Worm (Caenorhabditis elegans) whole organism, L4 larva: Measurements from ENCODE around the gene C10A4.6.
A peak's percentile ranks its signal among the peaks of the same experiment; 100 is the strongest.

ENCODE experiments used
- F10B5.3 ChIP-seq: sonication (generic microtip); optimal IDR thresholded peaks from 2 replicates; lab custom pipeline; 2016; ENCODE audit warnings: mild to moderate bottlenecking, missing genetic modification characterization, missing compliant biosample characterization
- F37D6.2 ChIP-seq: sonication (generic microtip); optimal IDR thresholded peaks from 2 replicates; lab custom pipeline; 2016; ENCODE audit warnings: mild to moderate bottlenecking, missing genetic modification characterization, missing compliant biosample characterization
- R02D3.7 ChIP-seq: fragments of 150-350 bp; sonication (generic microtip); optimal IDR thresholded peaks from 3 replicates; lab custom pipeline; 2014; ENCODE audit warnings: missing biosample characterization, missing genetic modification characterization
- T20F7.1 ChIP-seq: fragments of 200-800 bp; sonication (Bioruptor generic); optimal IDR thresholded peaks from 2 replicates; lab custom pipeline; 2018; ENCODE audit warnings: mild to moderate bottlenecking, missing genetic modification characterization, missing compliant biosample characterization
- Y105C5A.15 ChIP-seq: fragments of 200-800 bp; sonication (Bioruptor generic); IDR thresholded peaks from 2 replicates; pipeline ENCODE4 v1.3.6; 2022; ENCODE audit warnings: missing genetic modification characterization, missing compliant biosample characterization
- Y48G9A.11 ChIP-seq: fragments of 200-800 bp; sonication (Bioruptor generic); IDR thresholded peaks from 2 replicates; pipeline ENCODE4 v1.3.6; 2022; ENCODE audit warnings: missing genetic modification reagents, missing genetic modification characterization, missing compliant biosample characterization
- Y5F2A.4 ChIP-seq: fragments of 200-800 bp; sonication (Bioruptor generic); optimal IDR thresholded peaks from 2 replicates; lab custom pipeline; 2018; ENCODE audit warnings: mild to moderate bottlenecking, missing genetic modification characterization, missing compliant biosample characterization
- ZK337.2 ChIP-seq: fragments of 200-800 bp; sonication (Bioruptor generic); IDR thresholded peaks from 2 replicates; pipeline ENCODE4 v1.3.6; 2022; ENCODE audit warnings: missing genetic modification reagents, missing genetic modification characterization, missing compliant biosample characterization
- ZK546.5 ChIP-seq, 2 experiments: sonication (generic microtip); optimal IDR thresholded peaks; 2 replicates each; lab custom pipeline; 2017; ENCODE audit warnings: missing biosample characterization in 2 of 2, missing genetic modification characterization in 2 of 2
- ceh-20 ChIP-seq: fragments of 200-800 bp; sonication (Bioruptor generic); IDR thresholded peaks from 2 replicates; pipeline ENCODE4 v1.3.6; 2022; ENCODE audit warnings: missing genetic modification reagents, missing genetic modification characterization, missing compliant biosample characterization
- ceh-32 ChIP-seq: sonication (generic microtip); optimal IDR thresholded peaks from 2 replicates; lab custom pipeline; 2016; ENCODE audit warnings: mild to moderate bottlenecking, missing genetic modification characterization, missing compliant biosample characterization; ENCODE audit not compliant: poor library complexity
- ceh-82 ChIP-seq: sonication (generic microtip); optimal IDR thresholded peaks from 2 replicates; lab custom pipeline; 2017; ENCODE audit warnings: missing biosample characterization, missing genetic modification characterization
- ces-1 ChIP-seq: fragments of 150-350 bp; sonication (generic microtip); optimal IDR thresholded peaks from 4 replicates; lab custom pipeline; 2014; ENCODE audit warnings: missing biosample characterization, missing genetic modification reagents, missing genetic modification characterization
- cey-2 ChIP-seq: sonication (generic microtip); optimal IDR thresholded peaks from 3 replicates; lab custom pipeline; 2017; ENCODE audit warnings: missing genetic modification characterization, mild to moderate bottlenecking, missing compliant biosample characterization, antibody characterized with exemption, borderline replicate concordance; ENCODE audit not compliant: insufficient read depth
- daf-16 ChIP-seq, 3 experiments: sonication (generic microtip); optimal IDR thresholded peaks; 2 replicates each; lab custom pipeline; 2016 to 2017; ENCODE audit warnings: missing genetic modification characterization in 3 of 3, missing genetic modification reagents in 3 of 3, mild to moderate bottlenecking in 2 of 3, missing compliant biosample characterization in 2 of 3, missing biosample characterization in 1 of 3, moderate library complexity in 1 of 3
- daf-19 ChIP-seq: fragments of 200-800 bp; sonication (Bioruptor generic); conservative IDR thresholded peaks from 2 replicates; pipeline ENCODE4 v1.3.6; 2022; ENCODE audit warnings: missing genetic modification characterization, missing compliant biosample characterization
- dpl-1 ChIP-seq: fragments of 150-350 bp; optimal IDR thresholded peaks from 2 replicates; lab custom pipeline; 2014; ENCODE audit warnings: missing biosample characterization, missing genetic modification reagents, missing genetic modification characterization
- dve-1 ChIP-seq: sonication (generic microtip); optimal IDR thresholded peaks from 2 replicates; lab custom pipeline; 2017; ENCODE audit warnings: antibody characterized with exemption, mild to moderate bottlenecking, missing genetic modification characterization, missing compliant biosample characterization; ENCODE audit not compliant: insufficient read depth
- fkh-10 ChIP-seq: fragments of 150-350 bp; optimal IDR thresholded peaks from 2 replicates; lab custom pipeline; 2014; ENCODE audit warnings: missing biosample characterization, missing genetic modification reagents, missing genetic modification characterization
- gei-8 ChIP-seq: fragments of 200-800 bp; sonication (Bioruptor generic); optimal IDR thresholded peaks from 2 replicates; lab custom pipeline; 2018; ENCODE audit warnings: mild to moderate bottlenecking, missing genetic modification characterization, missing compliant biosample characterization
- hlh-30 ChIP-seq: sonication (generic microtip); optimal IDR thresholded peaks from 2 replicates; lab custom pipeline; 2017; ENCODE audit warnings: antibody characterized with exemption, mild to moderate bottlenecking, missing genetic modification characterization, missing compliant biosample characterization; ENCODE audit not compliant: insufficient read depth
- lsy-2 ChIP-seq, 2 experiments: fragments of 150-350 bp in 1 of 2; sonication (generic microtip) in 1 of 2; optimal IDR thresholded peaks; 2 replicates each; lab custom pipeline; 2014 to 2017; ENCODE audit warnings: missing biosample characterization in 2 of 2, missing genetic modification characterization in 2 of 2
- madf-5 ChIP-seq, 2 experiments: fragments of 200-800 bp; sonication (Bioruptor generic); IDR thresholded peaks; 2 replicates each; pipeline ENCODE4 v1.3.6; 2022; ENCODE audit warnings: missing compliant biosample characterization in 2 of 2, missing genetic modification characterization in 2 of 2
- mes-2 ChIP-seq: sonication (generic microtip); optimal IDR thresholded peaks from 2 replicates; lab custom pipeline; 2016; ENCODE audit warnings: missing genotype, mild to moderate bottlenecking, missing genetic modification characterization, missing compliant biosample characterization; ENCODE audit not compliant: poor library complexity, severe bottlenecking
- mxl-2 ChIP-seq: fragments of 200-800 bp; sonication (Bioruptor generic); conservative IDR thresholded peaks from 2 replicates; pipeline ENCODE4 v1.3.6; 2022; ENCODE audit warnings: missing genetic modification reagents, missing genetic modification characterization, missing compliant biosample characterization
- nhr-102 ChIP-seq: sonication (generic microtip); optimal IDR thresholded peaks from 2 replicates; lab custom pipeline; 2016; ENCODE audit warnings: mild to moderate bottlenecking, missing genetic modification characterization, moderate library complexity, missing compliant biosample characterization
- nhr-11 ChIP-seq: fragments of 150-350 bp; optimal IDR thresholded peaks from 2 replicates; lab custom pipeline; 2014; ENCODE audit warnings: missing biosample characterization, missing genetic modification characterization
- nhr-28 ChIP-seq: fragments of 150-350 bp; optimal IDR thresholded peaks from 2 replicates; lab custom pipeline; 2014; ENCODE audit warnings: missing biosample characterization, missing genetic modification characterization
- nhr-77 ChIP-seq: fragments of 150-350 bp; optimal IDR thresholded peaks from 2 replicates; lab custom pipeline; 2014; ENCODE audit warnings: missing biosample characterization, missing genetic modification characterization
- pqm-1 ChIP-seq: sonication (generic microtip); optimal IDR thresholded peaks from 2 replicates; lab custom pipeline; 2017; ENCODE audit warnings: missing biosample characterization, missing genetic modification characterization
- saeg-2 ChIP-seq: fragments of 200-800 bp; sonication (Bioruptor generic); IDR thresholded peaks from 2 replicates; pipeline ENCODE4 v1.3.6; 2022; ENCODE audit warnings: missing genetic modification reagents, missing genetic modification characterization, missing compliant biosample characterization
- set-16 ChIP-seq: fragments of 200-800 bp; sonication (Bioruptor generic); IDR thresholded peaks from 2 replicates; pipeline ENCODE4 v1.3.6; 2022; ENCODE audit warnings: missing genetic modification reagents, missing genetic modification characterization, missing compliant biosample characterization
- snpc-4 ChIP-seq: fragments of 150-350 bp; optimal IDR thresholded peaks from 2 replicates; lab custom pipeline; 2014; ENCODE audit warnings: missing biosample characterization, missing genetic modification characterization
- unc-39 ChIP-seq: sonication (generic microtip); optimal IDR thresholded peaks from 2 replicates; lab custom pipeline; 2017; ENCODE audit warnings: missing biosample characterization, missing genetic modification characterization
- unc-62 ChIP-seq, 3 experiments: fragments of 150-350 bp in 1 of 3; sonication (generic microtip); optimal IDR thresholded peaks in 2 of 3; peaks in 1 of 3; 1 replicate in 1 of 3; 2 replicates in 2 of 3; lab custom pipeline; 2014 to 2017; ENCODE audit warnings: missing biosample characterization in 3 of 3, missing genetic modification characterization in 3 of 3, missing genetic modification reagents in 3 of 3, missing genotype in 1 of 3
- zag-1 ChIP-seq: fragments of 150-350 bp; optimal IDR thresholded peaks from 2 replicates; lab custom pipeline; 2014; ENCODE audit warnings: missing biosample characterization, missing genetic modification characterization
- zfp-2 ChIP-seq: sonication (generic microtip); optimal IDR thresholded peaks from 2 replicates; lab custom pipeline; 2016; ENCODE audit warnings: mild to moderate bottlenecking, missing genetic modification characterization, missing compliant biosample characterization
- zip-11 ChIP-seq: fragments of 200-800 bp; sonication (Bioruptor generic); IDR thresholded peaks from 2 replicates; pipeline ENCODE4 v1.3.6; 2022; ENCODE audit warnings: missing genetic modification characterization, missing compliant biosample characterization
- ztf-7 ChIP-seq: fragments of 150-350 bp; optimal IDR thresholded peaks from 2 replicates; lab custom pipeline; 2014; ENCODE audit warnings: missing biosample characterization, missing genetic modification characterization

The C10A4.6 gene

ce11 chrX:7340915-7341559 lies 49.3 kb upstream of the C10A4.6 start, which contains the start of gene C07D8.6 (continued):
- TF ChIP-seq R02D3.7 (tag; lab: Kevin White, UChicago), result no peak
- no peak for TF ChIP-seq ceh-32 (tag; lab: Kevin White, UChicago)
- peak; percentile 95 for TF ChIP-seq nhr-28 (tag; lab: Kevin White, UChicago)
- TF ChIP-seq daf-19 (GFP tag; lab: Robert Waterston, UW), result no peak
- no peak for TF ChIP-seq Y105C5A.15 (GFP tag; lab: Robert Waterston, UW)
- no peak for TF ChIP-seq F37D6.2 (tag; lab: Kevin White, UChicago)
- TF ChIP-seq cey-2 (tag; lab: Kevin White, UChicago), result no peak
- no peak for TF ChIP-seq ZK337.2
- TF ChIP-seq T20F7.1 (GFP tag; lab: Kevin White, UChicago), result no peak
- TF ChIP-seq ztf-7 (tag; lab: Kevin White, UChicago), result no peak
- TF ChIP-seq Y5F2A.4 (GFP tag; lab: Kevin White, UChicago), result no peak
- no peak for TF ChIP-seq snpc-4 (tag; lab: Kevin White, UChicago)
- TF ChIP-seq nhr-77 (tag; lab: Kevin White, UChicago), result peak; percentile 70
- no peak for TF ChIP-seq Y48G9A.11 (GFP tag; lab: Robert Waterston, UW)
- peak; percentile 17 for TF ChIP-seq nhr-11 (tag; lab: Kevin White, UChicago)
- TF ChIP-seq mxl-2 (GFP tag; lab: Robert Waterston, UW), result no peak
- TF ChIP-seq ZK546.5 (tag; optimal IDR thresholded peaks at IDR 0.05; lab: Kevin White, UChicago), result no peak
- TF ChIP-seq F10B5.3 (tag; lab: Kevin White, UChicago), result no peak
- peak; percentile 26 for TF ChIP-seq mes-2 (tag; lab: Kevin White, UChicago)
- no peak for TF ChIP-seq unc-39 (tag; lab: Kevin White, UChicago)
- peak; percentile 79 for TF ChIP-seq dve-1 (tag; lab: Kevin White, UChicago)
- TF ChIP-seq ces-1, result no peak
- TF ChIP-seq ceh-20 (GFP tag; lab: Robert Waterston, UW), result no peak
- TF ChIP-seq zfp-2, result no peak
- no peak for TF ChIP-seq zag-1 (tag; lab: Kevin White, UChicago)
- TF ChIP-seq unc-62 (GFP tag; optimal IDR thresholded peaks at IDR 0.05 in 1 of 2; lab: Kevin White, UChicago), result peak in 1 of 2 experiments; percentile 28
- TF ChIP-seq unc-62 (tag; optimal IDR thresholded peaks at IDR 0.05; lab: Kevin White, UChicago), result no peak
- TF ChIP-seq saeg-2, result 0 out of 2 replicates have a peak, but pooled peaks have one; percentile 33
- peak in 1 of 2 experiments; percentile 52 for TF ChIP-seq lsy-2 (tag; optimal IDR thresholded peaks at IDR 0.05; lab: Kevin White, UChicago)
- no peak for TF ChIP-seq ceh-82 (tag; lab: Kevin White, UChicago)

ce11 chrX:7343218-7343617 lies 47.2 kb upstream of the C10A4.6 start:
- TF ChIP-seq pqm-1 (tag; lab: Kevin White, UChicago) (peak; percentile 80), hlh-30 (tag; lab: Kevin White, UChicago) (peak; percentile 8), daf-16 (GFP tag; optimal IDR thresholded peaks at IDR 0.05; lab: Kevin White, UChicago) (no peak), daf-16 (tag; optimal IDR thresholded peaks at IDR 0.05; lab: Kevin White, UChicago) (peak; percentile 90), Y5F2A.4 (GFP tag; lab: Kevin White, UChicago) (no peak), snpc-4 (tag; lab: Kevin White, UChicago) (no peak), zip-11 (GFP tag; lab: Robert Waterston, UW) (no peak), gei-8 (GFP tag; lab: Kevin White, UChicago) (no peak), fkh-10 (GFP tag; lab: Kevin White, UChicago) (no peak), set-16 (GFP tag; lab: Robert Waterston, UW) (no peak), F10B5.3 (tag; lab: Kevin White, UChicago) (no peak), dve-1 (tag; lab: Kevin White, UChicago) (peak; percentile 2), dpl-1 (GFP tag; lab: Kevin White, UChicago) (no peak), madf-5 (GFP tag; IDR thresholded peaks at IDR 0.05; lab: Robert Waterston, UW) (no peak), F37D6.2 (tag; lab: Kevin White, UChicago) (no peak), nhr-102 (tag; lab: Kevin White, UChicago) (no peak), nhr-28 (tag; lab: Kevin White, UChicago) (peak; percentile 63)
